Worm (Caenorhabditis elegans): Measurements from ENCODE around the gene Y42H9B.3.

- TF ChIP-seq dao-5 (tag; optimal IDR thresholded peaks at IDR 0.05) (no peak), him-1 (tag; optimal IDR thresholded peaks at IDR 0.05) (no peak), W03F9.2 (tag; optimal IDR thresholded peaks at IDR 0.05) (no peak)
Observed at ce11 chrIV:8061267-8061666, 49.0 kb upstream of the Y42H9B.3 start.
